Fruit fly (Drosophila melanogaster): ENCODE results near the gene Elp1.
A peak's percentile ranks its signal among the peaks of the same experiment; 100 is the strongest.

The Elp1 gene

dm6 chr3R:11694311-11695305 lies 43.8 kb downstream of the Elp1 start, which contains the start of gene Fer3 (continued):
- no peak for TF ChIP-seq CG11696 (GFP tag; IDR thresholded peaks at IDR 0.05)
- peak; percentile 1 for TF ChIP-seq D (optimal IDR thresholded peaks at IDR 0.05)
- no peak for TF ChIP-seq D (GFP tag; optimal IDR thresholded peaks at IDR 0.05)
- no peak for TF ChIP-seq Ets97D (GFP tag; optimal IDR thresholded peaks at IDR 0.05)
- no peak for TF ChIP-seq GATAe (GFP tag; conservative IDR thresholded peaks at IDR 0.05)
- no peak for TF ChIP-seq otp (GFP tag; IDR thresholded peaks at IDR 0.05)
- no peak for TF ChIP-seq usp (GFP tag; optimal IDR thresholded peaks at IDR 0.05)
- no peak for TF ChIP-seq cato (GFP tag; optimal IDR thresholded peaks at IDR 0.05; ENCODE audit: borderline replicate concordance)
- no peak for TF ChIP-seq CG30020 (tag; optimal IDR thresholded peaks at IDR 0.05)
- no peak for TF ChIP-seq CG4820 (GFP tag; optimal IDR thresholded peaks at IDR 0.05)
- no peak for TF ChIP-seq CG8089 (GFP tag; optimal IDR thresholded peaks at IDR 0.05)
- no peak for TF ChIP-seq CG2202 (tag; optimal IDR thresholded peaks at IDR 0.05)
- TF ChIP-seq CG9932 (GFP tag; IDR thresholded peaks at IDR 0.05): no peak
- no peak for TF ChIP-seq Opbp (GFP tag; IDR thresholded peaks at IDR 0.05; ENCODE audit: partially characterized antibody)
- no peak for TF ChIP-seq fd3F (GFP tag; optimal IDR thresholded peaks at IDR 0.05)
- no peak for TF ChIP-seq onecut (GFP tag; IDR thresholded peaks at IDR 0.05)
- no peak for TF ChIP-seq HLHmδ (GFP tag; optimal IDR thresholded peaks at IDR 0.05)
- no peak for TF ChIP-seq mam (GFP tag; optimal IDR thresholded peaks at IDR 0.05)
- no peak for TF ChIP-seq Fer2 (tag; optimal IDR thresholded peaks at IDR 0.05)
- TF ChIP-seq Lpt (GFP tag; optimal IDR thresholded peaks at IDR 0.05): no peak
- TF ChIP-seq Oli (tag; optimal IDR thresholded peaks at IDR 0.05): no peak
- TF ChIP-seq CG10565 (GFP tag; optimal IDR thresholded peaks at IDR 0.05): no peak
- TF ChIP-seq CG16779 (GFP tag; IDR thresholded peaks at IDR 0.05): no peak
- TF ChIP-seq ERR (GFP tag; optimal IDR thresholded peaks at IDR 0.05): no peak
- TF ChIP-seq Rx (GFP tag; IDR thresholded peaks at IDR 0.05): no peak
- TF ChIP-seq Deaf1 (tag; optimal IDR thresholded peaks at IDR 0.05): no peak
- TF ChIP-seq Sox102F (GFP tag; optimal IDR thresholded peaks at IDR 0.05): peak; percentile 15
- TF ChIP-seq gsb-n (tag; optimal IDR thresholded peaks at IDR 0.05): no peak
- TF ChIP-seq Trl (optimal IDR thresholded peaks at IDR 0.05): peak in 1 of 2 experiments; percentile 21
- no peak for TF ChIP-seq Trl (GFP tag; optimal IDR thresholded peaks at IDR 0.05)
- TF ChIP-seq B-H1 (GFP tag; IDR thresholded peaks at IDR 0.05): no peak
- TF ChIP-seq bbx (GFP tag; IDR thresholded peaks at IDR 0.05; ENCODE audit: partially characterized antibody): no peak
- TF ChIP-seq CG11723 (GFP tag; optimal IDR thresholded peaks at IDR 0.05): no peak
- TF ChIP-seq oc (tag; optimal IDR thresholded peaks at IDR 0.05): no peak
- peak; percentile 22; the same call in 1 of the 3 replicates for TF ChIP-seq row (GFP tag; IDR thresholded peaks at IDR 0.05)
- TF ChIP-seq CG6683 (GFP tag; optimal IDR thresholded peaks at IDR 0.05): no peak
- TF ChIP-seq Myb (GFP tag; optimal IDR thresholded peaks at IDR 0.05): no peak
- TF ChIP-seq CG16863 (GFP tag; optimal IDR thresholded peaks at IDR 0.05): no peak
- no peak for TF ChIP-seq bcd (GFP tag; optimal IDR thresholded peaks at IDR 0.05)
- TF ChIP-seq eyg (GFP tag; optimal IDR thresholded peaks at IDR 0.05): no peak
- TF ChIP-seq schlank (tag; optimal IDR thresholded peaks at IDR 0.05): no peak
- no peak for TF ChIP-seq Ada2b (GFP tag; IDR thresholded peaks at IDR 0.05)
- no peak for TF ChIP-seq unpg (GFP tag; optimal IDR thresholded peaks at IDR 0.05)
- no peak for TF ChIP-seq CG1832 (GFP tag; optimal IDR thresholded peaks at IDR 0.05)
- TF ChIP-seq Dref (GFP tag; IDR thresholded peaks at IDR 0.05): no peak
- TF ChIP-seq chm (GFP tag; IDR thresholded peaks at IDR 0.05): no peak
- peak; percentile 92 for TF ChIP-seq Nf-YB (GFP tag; optimal IDR thresholded peaks at IDR 0.05)
- no peak for TF ChIP-seq tx (GFP tag; optimal IDR thresholded peaks at IDR 0.05)
- no peak for TF ChIP-seq NK7.1 (GFP tag; optimal IDR thresholded peaks at IDR 0.05)
- TF ChIP-seq Ptx1 (GFP tag; IDR thresholded peaks at IDR 0.05): no peak
